Fruit fly (Drosophila melanogaster): ENCODE measurements around the gene CG6283.

- TF ChIP-seq cic (GFP tag; optimal IDR thresholded peaks at IDR 0.05) (no peak), ovo (GFP tag; optimal IDR thresholded peaks at IDR 0.05) (no peak), kay (GFP tag; ENCODE audit: borderline replicate concordance) (no peak)
Measured at dm6 chr3R:27019701-27020172, 1.4 kb downstream of the CG6283 start, which contains the start of gene CG17191.

Measured in whole organism, adult.